Worm (Caenorhabditis elegans) whole organism, late embryonic: ENCODE data around the gene str-263.
A peak's percentile ranks its signal among the peaks of the same experiment; 100 is the strongest.

Source experiments
- ama-1 ChIP-seq: fragments of 150-350 bp; optimal IDR thresholded peaks from 2 replicates; lab custom pipeline; 2014
- ceh-2 ChIP-seq: sonication (generic microtip); optimal IDR thresholded peaks from 2 replicates; lab custom pipeline; 2016; ENCODE audit warnings: missing genotype, missing genetic modification characterization, missing compliant biosample characterization
- hlh-30 ChIP-seq: sonication (generic microtip); optimal IDR thresholded peaks from 2 replicates; lab custom pipeline; 2017; ENCODE audit warnings: antibody characterized with exemption, missing genetic modification characterization, missing compliant biosample characterization; ENCODE audit not compliant: insufficient read depth
- lim-6 ChIP-seq: sonication (generic microtip); optimal IDR thresholded peaks from 2 replicates; lab custom pipeline; 2016; ENCODE audit warnings: missing genetic modification characterization, missing compliant biosample characterization
- nhr-11 ChIP-seq: fragments of 150-350 bp; optimal IDR thresholded peaks from 2 replicates; lab custom pipeline; 2014; ENCODE audit warnings: missing biosample characterization, missing genetic modification characterization
- rnt-1 ChIP-seq: sonication (generic microtip); optimal IDR thresholded peaks from 2 replicates; lab custom pipeline; 2016; ENCODE audit warnings: missing genetic modification characterization, missing compliant biosample characterization
- tbx-2 ChIP-seq: sonication (generic microtip); optimal IDR thresholded peaks from 2 replicates; lab custom pipeline; 2016; ENCODE audit warnings: missing genetic modification characterization, missing compliant biosample characterization
- unc-55 ChIP-seq: sonication (generic microtip); optimal IDR thresholded peaks from 2 replicates; lab custom pipeline; 2017; ENCODE audit warnings: missing biosample characterization, missing genetic modification reagents, missing genetic modification characterization

DNA sequence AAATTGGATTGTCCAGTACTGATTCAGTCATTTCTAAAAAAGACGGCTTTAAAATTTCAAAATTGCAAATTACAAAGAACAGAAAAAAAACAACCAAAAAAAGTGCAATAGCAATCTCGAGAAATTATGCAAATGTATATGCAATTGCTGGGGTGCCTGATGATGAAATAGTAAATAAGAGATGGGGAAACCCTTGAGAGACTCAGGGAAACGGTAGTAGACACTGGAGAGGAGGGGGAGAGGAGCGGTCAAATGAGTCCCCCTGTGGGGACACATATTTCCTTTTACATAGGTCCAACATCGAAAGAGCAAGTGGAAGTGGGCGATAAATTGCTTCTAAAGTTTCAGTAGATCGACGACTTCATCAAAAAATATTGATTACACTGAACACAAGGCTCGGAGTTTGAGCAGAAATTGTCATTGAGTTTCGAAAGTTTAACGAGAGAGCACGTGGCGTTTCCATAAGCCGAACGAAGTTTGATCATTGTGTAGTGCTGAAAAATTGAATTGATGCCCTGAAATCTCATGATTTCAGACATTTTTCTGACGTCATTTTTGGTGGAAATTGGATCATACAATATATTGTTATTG lies 2.5 kb upstream of the str-263 start, which contains the start of the genes fbxa-153 and str-12:
- TF ChIP-seq hlh-30 (tag; lab: Kevin White, UChicago) (no peak), nhr-11 (tag; lab: Kevin White, UChicago) (no peak), ama-1 (no peak), rnt-1 (tag; lab: Kevin White, UChicago) (no peak), unc-55 (peak; percentile 19), lim-6 (peak; percentile 11), tbx-2 (peak; percentile 51), ceh-2 (tag; lab: Kevin White, UChicago) (no peak)
